Worm (Caenorhabditis elegans) whole organism, L1 larva: ENCODE measurements around the gene R102.11.

Experiments used
- hlh-17 ChIP-seq: fragments of 200-800 bp; sonication (Bioruptor generic); optimal IDR thresholded peaks from 2 replicates; lab custom pipeline; 2018; ENCODE audit warnings: missing genetic modification characterization, mild to moderate bottlenecking, missing compliant biosample characterization, moderate library complexity, borderline replicate concordance
- irx-1 ChIP-seq: sonication (generic microtip); optimal IDR thresholded peaks from 2 replicates; lab custom pipeline; 2016; ENCODE audit warnings: missing genetic modification characterization, missing compliant biosample characterization
- lir-3 ChIP-seq: sonication (generic microtip); optimal IDR thresholded peaks from 2 replicates; lab custom pipeline; 2016; ENCODE audit warnings: mild to moderate bottlenecking, missing genetic modification characterization, moderate library complexity, missing compliant biosample characterization; ENCODE audit not compliant: poor library complexity
- nhr-11 ChIP-seq: fragments of 150-350 bp; optimal IDR thresholded peaks from 2 replicates; lab custom pipeline; 2014; ENCODE audit warnings: missing biosample characterization, missing genetic modification characterization
- sox-4 ChIP-seq: sonication (generic microtip); optimal IDR thresholded peaks from 2 replicates; lab custom pipeline; 2016; ENCODE audit warnings: missing genetic modification characterization, missing compliant biosample characterization

ce11 chrIV:10701866-10702458, 2.4 kb upstream of the R102.11 start:
- TF ChIP-seq irx-1 (tag; lab: Kevin White, UChicago) (no peak), lir-3 (tag; lab: Kevin White, UChicago) (no peak), sox-4 (tag; lab: Kevin White, UChicago) (no peak), nhr-11 (no peak), hlh-17 (GFP tag; lab: Kevin White, UChicago) (no peak)
